Fruit fly (Drosophila melanogaster): ENCODE measurements around the gene Ugt36E1.

The Ugt36E1 gene

dm6 chr2L:18822805-18823204, 3.8 kb upstream of the Ugt36E1 start (continued):
- TF ChIP-seq CG7963 (GFP tag; IDR thresholded peaks at IDR 0.05; ENCODE audit: partially characterized antibody) (no peak), sisA (GFP tag; IDR thresholded peaks at IDR 0.05) (no peak), GATAe (GFP tag; conservative IDR thresholded peaks at IDR 0.05) (no peak), slp2 (GFP tag; optimal IDR thresholded peaks at IDR 0.05) (no peak), Nf-YA (GFP tag; IDR thresholded peaks at IDR 0.05) (no peak), chif (GFP tag; optimal IDR thresholded peaks at IDR 0.05) (peak in 1 of 2 experiments; percentile 40), CG9876 (GFP tag; optimal IDR thresholded peaks at IDR 0.05) (no peak), CG12236 (GFP tag; optimal IDR thresholded peaks at IDR 0.05) (no peak), zen2 (GFP tag; IDR thresholded peaks at IDR 0.05; ENCODE audit: partially characterized antibody) (no peak), lbe (GFP tag; optimal IDR thresholded peaks at IDR 0.05) (no peak), CG1832 (GFP tag; optimal IDR thresholded peaks at IDR 0.05) (no peak), crol (GFP tag; IDR thresholded peaks at IDR 0.05) (no peak), Nf-YC (tag; optimal IDR thresholded peaks at IDR 0.05) (no peak), pros (GFP tag; optimal IDR thresholded peaks at IDR 0.05) (no peak), Med (GFP tag) (peak; percentile 86), Hr39 (optimal IDR thresholded peaks at IDR 0.05) (no peak), CG31388 (GFP tag; optimal IDR thresholded peaks at IDR 0.05) (no peak), CG11723 (GFP tag; optimal IDR thresholded peaks at IDR 0.05) (peak; percentile 39), CG11560 (tag; IDR thresholded peaks at IDR 0.05) (no peak), wdn (GFP tag; IDR thresholded peaks at IDR 0.05) (no peak), kah (GFP tag; optimal IDR thresholded peaks at IDR 0.05) (no peak), CG6854 (GFP tag; optimal IDR thresholded peaks at IDR 0.05) (peak; percentile 6), Oli (tag; optimal IDR thresholded peaks at IDR 0.05) (peak; percentile 4), CG6813 (GFP tag; optimal IDR thresholded peaks at IDR 0.05) (peak; percentile 80), CG42726 (GFP tag; IDR thresholded peaks at IDR 0.05; ENCODE audit: partially characterized antibody) (no peak), CG7271 (tag; optimal IDR thresholded peaks at IDR 0.05) (no peak), az2 (GFP tag; optimal IDR thresholded peaks at IDR 0.05) (no peak), Ptx1 (GFP tag; IDR thresholded peaks at IDR 0.05) (no peak), sqz (GFP tag; optimal IDR thresholded peaks at IDR 0.05) (peak; percentile 49), CG10543 (GFP tag; optimal IDR thresholded peaks at IDR 0.05) (peak; percentile 27), stwl (tag; optimal IDR thresholded peaks at IDR 0.05) (no peak), B-H1 (GFP tag; IDR thresholded peaks at IDR 0.05) (no peak), Tbp (GFP tag; optimal IDR thresholded peaks at IDR 0.05) (no peak), CG7372 (GFP tag; IDR thresholded peaks at IDR 0.05) (no peak), ranshi (GFP tag; IDR thresholded peaks at IDR 0.05) (peak; percentile 30; the same call in 1 of the 2 replicates), zf30C (GFP tag; optimal IDR thresholded peaks at IDR 0.05) (no peak), CG30403 (GFP tag; optimal IDR thresholded peaks at IDR 0.05) (no peak), hb (GFP tag; IDR thresholded peaks at IDR 0.05; ENCODE audit: partially characterized antibody) (no peak), bbx (GFP tag; IDR thresholded peaks at IDR 0.05; ENCODE audit: partially characterized antibody) (no peak), sc (optimal IDR thresholded peaks at IDR 0.05) (no peak), sc (GFP tag; optimal IDR thresholded peaks at IDR 0.05) (peak; percentile 47), CG16815 (GFP tag; optimal IDR thresholded peaks at IDR 0.05) (no peak), Dp (GFP tag; optimal IDR thresholded peaks at IDR 0.05) (no peak), CG8944 (GFP tag; optimal IDR thresholded peaks at IDR 0.05) (peak; percentile 17), Camta (GFP tag; optimal IDR thresholded peaks at IDR 0.05) (peak; percentile 8), Lpt (GFP tag; optimal IDR thresholded peaks at IDR 0.05) (no peak), CG16779 (GFP tag; IDR thresholded peaks at IDR 0.05) (no peak), CG1602 (GFP tag; optimal IDR thresholded peaks at IDR 0.05) (peak; percentile 24), tup (GFP tag; optimal IDR thresholded peaks at IDR 0.05) (no peak), mirr (GFP tag; optimal IDR thresholded peaks at IDR 0.05) (peak; percentile 76), ken (GFP tag; IDR thresholded peaks at IDR 0.05) (no peak), mam (GFP tag; optimal IDR thresholded peaks at IDR 0.05) (no peak)
